Fruit fly (Drosophila melanogaster) whole organism, adult: ENCODE measurements around the gene CG12420.
A peak's percentile ranks its signal among the peaks of the same experiment; 100 is the strongest.

Experiments used
- CG11617 ChIP-seq: fragments of 200-800 bp; sonication (Bioruptor generic); optimal IDR thresholded peaks from 2 replicates; lab custom pipeline; 2017; ENCODE audit warnings: mild to moderate bottlenecking, missing biosample characterization, missing genetic modification reagents, missing genetic modification characterization
- CG12768 ChIP-seq: fragments of 200-800 bp; sonication (Bioruptor generic); optimal IDR thresholded peaks from 2 replicates; lab custom pipeline; 2017; ENCODE audit warnings: missing biosample characterization, missing genetic modification characterization, mild to moderate bottlenecking, moderate library complexity, missing genetic modification reagents
- CG14711 ChIP-seq: fragments of 200-800 bp; sonication (Bioruptor generic); optimal IDR thresholded peaks from 2 replicates; lab custom pipeline; 2018; ENCODE audit warnings: missing biosample characterization, mild to moderate bottlenecking, missing genetic modification characterization, moderate library complexity
- CG1620 ChIP-seq: fragments of 200-800 bp; sonication (Bioruptor generic); optimal IDR thresholded peaks from 2 replicates; lab custom pipeline; 2016; ENCODE audit warnings: missing biosample characterization, missing genetic modification characterization
- CG33017 ChIP-seq: fragments of 200-800 bp; sonication (Bioruptor generic); optimal IDR thresholded peaks from 2 replicates; lab custom pipeline; 2018; ENCODE audit warnings: missing biosample characterization, mild to moderate bottlenecking, missing genetic modification characterization, moderate library complexity
- CG5204 ChIP-seq: fragments of 200-800 bp; sonication (Bioruptor generic); optimal IDR thresholded peaks from 2 replicates; lab custom pipeline; 2016; ENCODE audit warnings: missing biosample characterization, missing genetic modification characterization
- CG7045 ChIP-seq: fragments of 200-800 bp; sonication (Bioruptor generic); optimal IDR thresholded peaks from 2 replicates; lab custom pipeline; 2017; ENCODE audit warnings: missing biosample characterization, mild to moderate bottlenecking, missing genetic modification characterization
- CG7101 ChIP-seq: fragments of 200-800 bp; sonication (Bioruptor generic); optimal IDR thresholded peaks from 2 replicates; lab custom pipeline; 2018; ENCODE audit warnings: missing biosample characterization, mild to moderate bottlenecking, missing genetic modification characterization, moderate library complexity
- Clk ChIP-seq: fragments of 200-800 bp; sonication (Bioruptor generic); optimal IDR thresholded peaks from 2 replicates; lab custom pipeline; 2017; ENCODE audit warnings: missing biosample characterization, missing genetic modification characterization
- Crg-1 ChIP-seq: fragments of 200-800 bp; sonication (Bioruptor generic); optimal IDR thresholded peaks from 2 replicates; lab custom pipeline; 2016; ENCODE audit warnings: missing biosample characterization, missing genetic modification characterization
- Hr96 ChIP-seq: fragments of 200-800 bp; sonication (Bioruptor generic); optimal IDR thresholded peaks from 2 replicates; lab custom pipeline; 2016; ENCODE audit warnings: missing biosample characterization, missing genetic modification characterization
- Mnt ChIP-seq: fragments of 200-800 bp; sonication (Bioruptor generic); optimal IDR thresholded peaks from 2 replicates; lab custom pipeline; 2016; ENCODE audit warnings: missing biosample characterization, mild to moderate bottlenecking, missing genetic modification characterization
- bab1 ChIP-seq: fragments of 200-800 bp; sonication (Bioruptor generic); optimal IDR thresholded peaks from 3 replicates; lab custom pipeline; 2019; ENCODE audit warnings: missing biosample characterization, mild to moderate bottlenecking, missing genetic modification characterization, moderate library complexity
- cic ChIP-seq: fragments of 200-800 bp; sonication (Bioruptor generic); optimal IDR thresholded peaks from 2 replicates; lab custom pipeline; 2017; ENCODE audit warnings: missing biosample characterization, mild to moderate bottlenecking, missing genetic modification characterization, moderate library complexity
- cnc ChIP-seq, 2 experiments: fragments of >200 bp; optimal IDR thresholded peaks; 2 replicates each; lab custom pipeline; 2017
- kay ChIP-seq: fragments of 200-800 bp; sonication (Bioruptor generic); peaks from one replicate; lab custom pipeline; 2016; ENCODE audit warnings: missing biosample characterization, missing genetic modification characterization, borderline replicate concordance
- ovo ChIP-seq: fragments of 200-800 bp; sonication (Bioruptor generic); optimal IDR thresholded peaks from 2 replicates; lab custom pipeline; 2016; ENCODE audit warnings: missing biosample characterization, missing genetic modification characterization
- pad ChIP-seq: fragments of 200-800 bp; sonication (Bioruptor generic); optimal IDR thresholded peaks from 3 replicates; lab custom pipeline; 2017; ENCODE audit warnings: missing biosample characterization, missing genetic modification characterization, mild to moderate bottlenecking, moderate library complexity, missing genetic modification reagents
- tj ChIP-seq: fragments of 200-800 bp; sonication (Bioruptor generic); optimal IDR thresholded peaks from 3 replicates; lab custom pipeline; 2017; ENCODE audit warnings: missing biosample characterization, mild to moderate bottlenecking, missing genetic modification characterization, moderate library complexity
- toe ChIP-seq: fragments of 200-800 bp; sonication (Bioruptor generic); optimal IDR thresholded peaks from 2 replicates; lab custom pipeline; 2016; ENCODE audit warnings: missing biosample characterization, missing genetic modification characterization

The CG12420 gene

DNA sequence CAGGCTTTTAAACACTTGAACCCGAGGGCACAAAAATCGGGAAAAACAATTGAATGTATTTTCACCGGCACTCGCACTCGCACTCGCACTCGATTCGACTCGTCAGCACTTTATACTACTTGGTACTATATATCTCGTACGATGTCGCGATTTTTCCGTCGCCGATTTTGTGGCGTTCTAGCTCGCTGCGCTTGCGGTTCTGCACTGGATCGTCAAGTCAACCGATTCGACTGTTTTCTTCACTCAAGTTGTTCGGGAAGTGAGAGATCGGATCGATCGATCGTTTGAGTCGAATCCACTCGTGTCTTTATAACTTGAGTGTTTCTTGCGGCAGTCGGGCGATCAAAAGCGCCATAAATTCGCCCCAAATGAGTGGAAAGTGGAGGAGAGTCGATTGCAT, 9.7 kb upstream of the CG12420 start, which contains the start of gene Timp:
Gene Timp, minus strand, starts transcription at position 209 of the 400 bp plus-strand sequence.
- TF ChIP-seq cic, result peak; percentile 32
- TF ChIP-seq CG7045 (GFP tag; lab: Kevin White, UChicago), result no peak
- TF ChIP-seq tj, result peak; percentile 97
- TF ChIP-seq bab1 (GFP tag; lab: Kevin White, UChicago), result peak; percentile 30
- TF ChIP-seq Mnt (GFP tag; lab: Kevin White, UChicago), result peak; percentile 21
- TF ChIP-seq Hr96, result peak; percentile 20
- no peak for TF ChIP-seq CG1620 (GFP tag; lab: Kevin White, UChicago)
- TF ChIP-seq toe, result no peak
- TF ChIP-seq CG12768 (GFP tag; lab: Kevin White, UChicago), result peak; percentile 54

DNA sequence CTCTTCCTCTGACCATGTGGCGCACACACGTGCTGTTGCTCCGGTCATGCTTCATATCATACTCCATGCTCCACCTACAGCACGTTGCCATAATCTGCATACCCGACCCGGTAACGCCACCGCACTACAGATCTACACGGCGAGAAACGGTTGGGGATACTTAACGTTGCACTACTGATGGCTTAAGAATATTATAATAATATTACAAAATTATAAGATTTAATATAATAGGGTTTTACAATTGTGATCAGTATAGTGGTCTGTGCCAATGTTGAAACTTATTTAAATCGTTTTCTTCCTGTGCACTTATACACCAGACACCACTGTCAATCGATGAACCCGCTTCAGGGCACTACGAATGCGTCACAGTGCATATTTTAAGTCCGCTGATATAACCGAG, 9.1 kb upstream of the CG12420 start:
- peak; percentile 59 for TF ChIP-seq kay (GFP tag; lab: Kevin White, UChicago)
- TF ChIP-seq CG7045 (GFP tag; lab: Kevin White, UChicago), result peak; percentile 90
- TF ChIP-seq CG33017 (tag; lab: Kevin White, UChicago), result peak; percentile 89
- peak; percentile 87 for TF ChIP-seq CG12768 (GFP tag; lab: Kevin White, UChicago)
- TF ChIP-seq CG5204 (GFP tag; lab: Kevin White, UChicago), result peak; percentile 15
- TF ChIP-seq CG1620 (GFP tag; lab: Kevin White, UChicago), result no peak
- TF ChIP-seq Mnt (GFP tag; lab: Kevin White, UChicago), result no peak
- no peak for TF ChIP-seq cnc (optimal IDR thresholded peaks at IDR 0.05; lab: Kevin White, UChicago)
- TF ChIP-seq Crg-1 (GFP tag; lab: Kevin White, UChicago), result peak; percentile 19
- TF ChIP-seq toe, result peak; percentile 30
- TF ChIP-seq Clk, result peak; percentile 62
- peak; percentile 78 for TF ChIP-seq CG7101 (tag; lab: Kevin White, UChicago)
- TF ChIP-seq CG11617 (GFP tag; lab: Kevin White, UChicago), result peak; percentile 57
- TF ChIP-seq ovo (GFP tag; lab: Kevin White, UChicago), result no peak
- peak; percentile 20 for TF ChIP-seq cic
- TF ChIP-seq CG14711 (tag; lab: Kevin White, UChicago), result peak; percentile 72
- TF ChIP-seq pad (GFP tag; lab: Kevin White, UChicago), result peak; percentile 29
- TF ChIP-seq Hr96, result no peak
- peak; percentile 28 for TF ChIP-seq tj
- TF ChIP-seq bab1 (GFP tag; lab: Kevin White, UChicago), result peak; percentile 72

DNA sequence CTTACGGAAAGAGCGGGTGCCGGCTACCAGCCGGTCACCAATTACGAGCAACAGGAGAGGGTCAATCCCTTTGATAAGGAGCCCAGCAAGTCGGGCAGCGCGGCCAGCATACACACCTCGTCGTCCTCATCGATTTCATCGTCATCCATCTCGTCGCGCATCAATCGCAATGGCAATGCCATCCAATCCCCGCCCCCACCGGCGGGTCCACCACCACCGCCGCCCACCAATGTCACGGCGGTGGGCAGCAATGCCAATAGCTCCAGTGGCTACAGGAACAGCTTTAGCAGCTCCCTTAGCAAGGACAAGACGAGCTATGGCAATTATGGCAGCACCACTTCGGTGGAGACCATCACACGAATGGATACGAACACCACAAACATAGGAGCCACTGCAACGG, 4.5 kb upstream of the CG12420 start:
- no peak for TF ChIP-seq CG1620 (GFP tag; lab: Kevin White, UChicago)
- TF ChIP-seq bab1 (GFP tag; lab: Kevin White, UChicago), result no peak

DNA sequence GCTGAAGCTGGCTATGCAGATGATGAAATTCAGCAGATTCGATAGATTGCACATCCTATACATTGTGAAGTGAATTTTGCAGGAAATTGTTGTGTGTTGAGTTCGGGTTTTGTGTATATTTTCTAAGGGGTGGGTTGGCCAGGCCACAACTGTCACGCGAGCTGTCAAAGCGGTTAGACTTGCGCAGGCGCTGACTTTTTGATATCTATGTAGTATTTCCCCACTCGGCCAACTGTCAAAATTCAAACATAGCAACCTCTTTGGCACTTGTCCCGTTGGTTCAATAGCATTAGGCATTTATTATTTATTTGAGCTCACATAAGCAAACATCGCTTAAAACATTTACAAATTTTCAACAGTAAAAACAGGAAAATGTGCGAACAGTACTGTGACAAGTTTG, 2.1 kb downstream of the CG12420 start, which contains the start of the genes CG12817 and CG34107:
Gene CG12817, minus strand, starts transcription at position 132 of the 400 bp plus-strand sequence.
Gene CG34107, plus strand, starts transcription at position 316 of the 400 bp plus-strand sequence.
- no peak for TF ChIP-seq cic
- TF ChIP-seq kay (GFP tag; lab: Kevin White, UChicago), result no peak
- TF ChIP-seq cnc (optimal IDR thresholded peaks at IDR 0.05; lab: Kevin White, UChicago), result no peak
- no peak for TF ChIP-seq Hr96
- TF ChIP-seq CG11617 (GFP tag; lab: Kevin White, UChicago), result no peak
- TF ChIP-seq CG14711 (tag; lab: Kevin White, UChicago), result no peak
- no peak for TF ChIP-seq pad (GFP tag; lab: Kevin White, UChicago)
- TF ChIP-seq CG33017 (tag; lab: Kevin White, UChicago), result no peak
- TF ChIP-seq Crg-1 (GFP tag; lab: Kevin White, UChicago), result no peak
- TF ChIP-seq CG1620 (GFP tag; lab: Kevin White, UChicago), result no peak
- no peak for TF ChIP-seq CG7045 (GFP tag; lab: Kevin White, UChicago)
- no peak for TF ChIP-seq Clk
- TF ChIP-seq toe, result no peak
- TF ChIP-seq ovo (GFP tag; lab: Kevin White, UChicago), result no peak
- no peak for TF ChIP-seq CG12768 (GFP tag; lab: Kevin White, UChicago)

DNA sequence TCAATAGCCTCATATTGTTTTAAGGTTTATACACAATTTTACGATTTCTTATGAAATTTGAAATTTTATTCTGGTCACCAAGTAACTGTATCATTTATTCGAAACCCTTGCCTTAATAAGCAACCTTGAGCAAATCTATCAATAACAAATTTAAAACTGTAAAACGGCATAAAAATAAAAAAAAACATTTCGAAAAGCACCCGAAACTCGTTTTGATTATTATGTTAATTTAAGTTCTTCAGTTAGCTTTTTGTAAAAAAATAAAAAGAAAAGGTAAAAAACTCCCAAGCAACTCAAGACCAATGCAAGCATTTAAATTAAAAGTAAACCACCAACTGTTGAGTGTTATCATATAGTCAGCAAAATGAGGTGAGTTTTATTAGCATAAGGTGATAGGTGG, 2.9 kb downstream of the CG12420 start, which contains the start of gene CG42795:
Gene CG42795, plus strand, starts transcription at position 301 of the 400 bp plus-strand sequence.
- TF ChIP-seq CG12768 (GFP tag; lab: Kevin White, UChicago) (no peak), CG33017 (tag; lab: Kevin White, UChicago) (no peak), toe (no peak), CG7101 (tag; lab: Kevin White, UChicago) (no peak), tj (no peak), Mnt (GFP tag; lab: Kevin White, UChicago) (no peak), CG14711 (tag; lab: Kevin White, UChicago) (no peak), cic (no peak), kay (GFP tag; lab: Kevin White, UChicago) (no peak), pad (GFP tag; lab: Kevin White, UChicago) (no peak), cnc (optimal IDR thresholded peaks at IDR 0.05; lab: Kevin White, UChicago) (no peak), CG1620 (GFP tag; lab: Kevin White, UChicago) (no peak), CG5204 (GFP tag; lab: Kevin White, UChicago) (no peak), Crg-1 (GFP tag; lab: Kevin White, UChicago) (no peak), bab1 (GFP tag; lab: Kevin White, UChicago) (no peak), Clk (no peak)

DNA sequence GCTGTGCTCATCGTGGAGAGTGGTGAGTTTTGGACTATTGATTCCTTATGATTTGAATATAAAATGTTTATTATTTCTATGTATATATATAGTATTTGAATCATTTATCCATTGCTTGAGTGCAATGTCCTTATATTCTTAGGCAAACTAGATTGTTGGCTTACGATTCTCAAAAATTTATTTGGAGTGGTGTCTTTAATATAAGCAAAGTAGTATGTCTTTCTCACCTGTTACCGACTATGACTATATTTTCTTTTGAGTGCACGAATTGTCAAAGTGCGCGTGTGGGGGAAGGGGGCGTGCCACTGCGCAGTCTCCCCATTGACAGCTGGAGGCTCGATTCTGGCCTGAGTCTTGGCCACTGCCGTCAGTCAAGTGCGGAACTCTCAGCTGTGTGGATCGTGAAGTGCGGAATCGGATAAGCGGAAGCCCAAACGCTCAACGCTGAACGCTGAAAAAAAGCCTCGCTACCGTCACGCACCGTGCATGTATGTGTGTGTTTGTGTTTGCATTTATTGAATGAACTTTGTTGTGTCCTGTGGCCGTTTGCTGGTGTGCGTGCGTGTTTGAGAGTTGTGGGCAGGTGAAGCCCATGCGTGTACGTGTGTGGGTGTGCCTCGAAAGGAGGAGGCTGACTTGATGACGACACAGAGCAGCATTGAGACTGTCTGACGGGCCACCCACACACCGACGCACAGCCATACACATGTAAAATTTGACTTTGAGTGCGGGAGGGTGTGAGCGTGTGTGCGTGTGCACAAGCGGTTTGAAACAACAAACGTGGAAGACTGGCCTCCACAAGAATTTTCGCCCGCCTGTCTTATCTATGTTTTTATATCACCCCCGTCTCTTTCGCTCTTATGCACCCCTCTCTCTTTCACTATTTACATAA, 3.9 kb downstream of the CG12420 start:
- TF ChIP-seq CG14711 (tag; lab: Kevin White, UChicago) (no peak), CG11617 (GFP tag; lab: Kevin White, UChicago) (no peak), cic (no peak), Clk (no peak), CG33017 (tag; lab: Kevin White, UChicago) (no peak), ovo (GFP tag; lab: Kevin White, UChicago) (no peak), Crg-1 (GFP tag; lab: Kevin White, UChicago) (no peak), cnc (optimal IDR thresholded peaks at IDR 0.05; lab: Kevin White, UChicago) (no peak), tj (no peak)
